Worm (Caenorhabditis elegans): ENCODE measurements around the gene popl-7.
A peak's percentile ranks its signal among the peaks of the same experiment; 100 is the strongest.

Gene popl-7

DNA sequence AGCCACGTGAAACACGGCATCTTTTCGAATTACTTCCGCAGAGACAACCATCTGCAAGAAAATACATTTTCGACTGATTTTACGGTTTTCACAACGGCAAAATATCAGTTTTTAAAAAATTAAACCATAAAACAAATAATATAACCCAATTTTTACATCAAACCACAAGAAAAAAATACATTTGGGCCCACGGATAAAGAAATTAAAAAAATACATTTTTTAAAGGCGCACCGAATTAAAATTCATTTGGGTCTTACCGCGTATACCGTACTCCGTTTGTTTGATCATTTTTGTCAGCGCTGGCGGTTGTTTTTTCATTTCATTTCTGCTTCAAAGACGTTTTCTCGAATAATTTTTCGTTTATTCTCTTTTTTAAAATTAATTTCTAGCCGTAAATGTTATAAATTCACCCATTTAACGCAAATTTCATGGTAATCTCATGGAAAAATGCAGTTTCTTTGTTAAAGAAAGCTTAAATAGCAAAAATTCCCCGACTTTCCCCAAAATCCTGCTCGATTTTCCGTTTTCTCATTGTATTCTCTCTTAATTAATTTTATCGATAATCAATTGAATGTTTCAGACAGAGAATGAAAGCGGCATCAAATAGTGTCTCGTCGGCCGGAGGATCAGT lies 17.2 kb upstream of the popl-7 start, which contains the start of the genes rec-8 and mex-5 (continued):
- TF ChIP-seq snpc-1.3 (tag; optimal IDR thresholded peaks at IDR 0.05; ENCODE audit: insufficient read depth): peak; percentile 90
- no peak for TF ChIP-seq nhr-80 (tag; optimal IDR thresholded peaks at IDR 0.05)
- peak; percentile 96 for TF ChIP-seq hsf-1 (GFP tag; IDR thresholded peaks at IDR 0.05)
- TF ChIP-seq madf-3 (GFP tag; IDR thresholded peaks at IDR 0.05): 0 out of 2 replicates have a peak, but pooled peaks have one; percentile 29
- no peak for TF ChIP-seq nhr-27 (tag; optimal IDR thresholded peaks at IDR 0.05)
- no peak for TF ChIP-seq mxl-1 (tag; optimal IDR thresholded peaks at IDR 0.05)
- TF ChIP-seq nhr-120 (GFP tag; IDR thresholded peaks at IDR 0.05): no peak
- TF ChIP-seq lin-54 (GFP tag; optimal IDR thresholded peaks at IDR 0.05): peak; percentile 75
- no peak for TF ChIP-seq F10E7.11 (tag; optimal IDR thresholded peaks at IDR 0.05)
- TF ChIP-seq hmg-1.2 (GFP tag; IDR thresholded peaks at IDR 0.05): peak; percentile 47; the same call in 1 of the 2 replicates
- peak; percentile 97 for TF ChIP-seq lsl-1 (GFP tag; optimal IDR thresholded peaks at IDR 0.05)
- peak; percentile 93 for TF ChIP-seq xnd-1 (tag; optimal IDR thresholded peaks at IDR 0.05)
- TF ChIP-seq ceh-27 (GFP tag; optimal IDR thresholded peaks at IDR 0.05): no peak
- peak; percentile 97 for TF ChIP-seq snpc-3.4 (tag; optimal IDR thresholded peaks at IDR 0.05)
- no peak for TF ChIP-seq Y79H2A.3 (GFP tag; conservative IDR thresholded peaks at IDR 0.05)
- TF ChIP-seq ztf-26 (tag; optimal IDR thresholded peaks at IDR 0.05): no peak
- no peak for TF ChIP-seq madf-10 (tag; optimal IDR thresholded peaks at IDR 0.05)
- no peak for TF ChIP-seq cebp-1 (GFP tag; IDR thresholded peaks at IDR 0.05)
- TF ChIP-seq cebp-1 (tag; optimal IDR thresholded peaks at IDR 0.05): no peak
- TF ChIP-seq gei-17 (GFP tag; optimal IDR thresholded peaks at IDR 0.05): no peak
- no peak for TF ChIP-seq hrde-1 (tag; optimal IDR thresholded peaks at IDR 0.05; ENCODE audit: borderline replicate concordance)
- peak; percentile 82 for TF ChIP-seq snpc-1.1 (tag; optimal IDR thresholded peaks at IDR 0.05; ENCODE audit: insufficient read depth)
- TF ChIP-seq F49E8.2 (tag; optimal IDR thresholded peaks at IDR 0.05; ENCODE audit: insufficient read depth): peak; percentile 95
- TF ChIP-seq T07F8.4 (tag; optimal IDR thresholded peaks at IDR 0.05): no peak
- no peak for TF ChIP-seq ceh-40 (GFP tag; IDR thresholded peaks at IDR 0.05)
- TF ChIP-seq dpff-1 (tag; optimal IDR thresholded peaks at IDR 0.05): no peak
- TF ChIP-seq egl-18 (GFP tag; IDR thresholded peaks at IDR 0.05): no peak
- TF ChIP-seq unc-130 (GFP tag; optimal IDR thresholded peaks at IDR 0.05): peak; percentile 90
- TF ChIP-seq attf-3 (GFP tag; conservative IDR thresholded peaks at IDR 0.05): no peak
- no peak for TF ChIP-seq tbx-9 (tag; optimal IDR thresholded peaks at IDR 0.05; ENCODE audit: borderline replicate concordance)
- peak; percentile 92 for TF ChIP-seq dpl-1 (GFP tag; optimal IDR thresholded peaks at IDR 0.05)
- TF ChIP-seq somi-1 (GFP tag; optimal IDR thresholded peaks at IDR 0.05): no peak
- TF ChIP-seq lin-26 (GFP tag; IDR thresholded peaks at IDR 0.05): no peak
- 0 out of 2 replicates have a peak, but pooled peaks have one; percentile 38 for TF ChIP-seq Y53G8AR.9 (GFP tag; conservative IDR thresholded peaks at IDR 0.05)
- no peak for TF ChIP-seq F37B4.10 (GFP tag; IDR thresholded peaks at IDR 0.05)
- no peak for TF ChIP-seq ztf-3 (GFP tag; optimal IDR thresholded peaks at IDR 0.05)
- no peak for TF ChIP-seq T26A5.8 (tag; optimal IDR thresholded peaks at IDR 0.05)
- TF ChIP-seq aptf-2 (GFP tag; conservative IDR thresholded peaks at IDR 0.05): no peak
- peak; percentile 98 for TF ChIP-seq efl-1 (GFP tag; optimal IDR thresholded peaks at IDR 0.05)
- no peak for TF ChIP-seq repo-1 (tag; optimal IDR thresholded peaks at IDR 0.05)
- no peak for TF ChIP-seq zim-3 (tag; optimal IDR thresholded peaks at IDR 0.05)
- TF ChIP-seq mel-28 (tag; optimal IDR thresholded peaks at IDR 0.05; ENCODE audit: borderline replicate concordance): no peak
- no peak for TF ChIP-seq pha-4 (tag; optimal IDR thresholded peaks at IDR 0.05)
- peak; percentile 85 for TF ChIP-seq tlf-1 (GFP tag; optimal IDR thresholded peaks at IDR 0.05)
- TF ChIP-seq him-1 (tag; optimal IDR thresholded peaks at IDR 0.05): peak; percentile 2
- peak; percentile 42; the same call in 1 of the 2 replicates for TF ChIP-seq B0336.3 (GFP tag; IDR thresholded peaks at IDR 0.05)
- no peak for TF ChIP-seq hlh-12 (tag; optimal IDR thresholded peaks at IDR 0.05)
- TF ChIP-seq rec-8 (tag; optimal IDR thresholded peaks at IDR 0.05): no peak

Measured in whole organism, young adult.